Worm (Caenorhabditis elegans): Measurements from ENCODE around the gene W08E12.8.

DNA sequence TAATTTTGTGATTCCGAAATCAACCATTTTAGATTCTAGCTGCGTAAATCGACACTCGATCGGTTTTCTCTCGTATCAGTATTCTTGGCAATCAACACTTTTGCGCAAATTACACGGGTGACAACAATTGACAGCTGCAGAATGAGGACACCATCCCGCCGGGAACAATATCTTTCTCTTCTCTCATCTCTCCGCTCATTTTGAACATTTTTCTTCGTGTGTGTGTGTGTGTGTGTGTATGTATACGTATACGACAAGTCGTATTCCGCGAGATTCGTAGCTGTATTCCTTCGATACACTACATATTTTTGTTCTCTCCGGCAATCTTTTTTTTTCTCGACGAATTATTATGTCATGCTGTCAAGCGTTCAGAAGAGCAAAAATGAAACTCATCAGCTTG, 35.3 kb upstream of the W08E12.8 start:
- TF ChIP-seq ets-7 (tag; optimal IDR thresholded peaks at IDR 0.05): no peak
- no peak for TF ChIP-seq ama-1 (optimal IDR thresholded peaks at IDR 0.05)
- TF ChIP-seq scrt-1 (GFP tag; IDR thresholded peaks at IDR 0.05): no peak
- TF ChIP-seq B0310.2 (tag; optimal IDR thresholded peaks at IDR 0.05): no peak
- no peak for TF ChIP-seq hmg-4 (GFP tag; optimal IDR thresholded peaks at IDR 0.05)
- TF ChIP-seq tra-4 (tag; optimal IDR thresholded peaks at IDR 0.05): no peak
- TF ChIP-seq ceh-36 (tag; optimal IDR thresholded peaks at IDR 0.05): no peak
- no peak for TF ChIP-seq flt-1 (GFP tag; IDR thresholded peaks at IDR 0.05)
- no peak for TF ChIP-seq F13C5.2 (tag; optimal IDR thresholded peaks at IDR 0.05)
- TF ChIP-seq tbx-37 (GFP tag; conservative IDR thresholded peaks at IDR 0.05): no peak
- TF ChIP-seq pes-1 (GFP tag; IDR thresholded peaks at IDR 0.05): no peak
